Fruit fly (Drosophila melanogaster) S2 (cell line): ENCODE data around the gene CG33111.

Experiments
- CG8478 ChIP-seq: fragments of >200 bp; optimal IDR thresholded peaks from 2 replicates; lab custom pipeline; 2018
- CTCF ChIP-seq, 2 experiments: fragments of >200 bp; optimal IDR thresholded peaks; 2 replicates each; lab custom pipeline; 2018

dm6 chr3R:23867825-23868224, 48.8 kb upstream of the CG33111 start:
- TF ChIP-seq CG8478 (lab: Kevin White, UChicago) (no peak), CTCF (optimal IDR thresholded peaks at IDR 0.05; lab: Kevin White, UChicago) (no peak)
